Worm (Caenorhabditis elegans) whole organism, L2 larva: ENCODE results near the gene F54E7.6.
A peak's percentile ranks its signal among the peaks of the same experiment; 100 is the strongest.

ENCODE experiments used
- C34F6.9 ChIP-seq: fragments of 150-350 bp; optimal IDR thresholded peaks from 2 replicates; lab custom pipeline; 2014; ENCODE audit warnings: missing biosample characterization, missing genetic modification characterization
- F13H6.1 ChIP-seq: sonication (generic microtip); optimal IDR thresholded peaks from 2 replicates; lab custom pipeline; 2016; ENCODE audit warnings: missing genetic modification characterization, missing compliant biosample characterization
- Y55F3AM.14 ChIP-seq: fragments of 200-800 bp; sonication (Bioruptor generic); optimal IDR thresholded peaks from 2 replicates; lab custom pipeline; 2018; ENCODE audit warnings: mild to moderate bottlenecking, missing genetic modification characterization, missing compliant biosample characterization
- ZK546.5 ChIP-seq: sonication (generic microtip); optimal IDR thresholded peaks from 2 replicates; lab custom pipeline; 2017; ENCODE audit warnings: missing biosample characterization, missing genetic modification characterization
- ama-1 ChIP-seq: fragments of 150-350 bp; optimal IDR thresholded peaks from 2 replicates; lab custom pipeline; 2018; ENCODE audit warnings: inconsistent platforms
- blmp-1 ChIP-seq: sonication (generic microtip); optimal IDR thresholded peaks from 2 replicates; lab custom pipeline; 2017; ENCODE audit warnings: missing genetic modification characterization, mild to moderate bottlenecking, missing compliant biosample characterization, antibody characterized with exemption, moderate library complexity; ENCODE audit not compliant: insufficient read depth
- crh-2 ChIP-seq: sonication (generic microtip); optimal IDR thresholded peaks from 2 replicates; lab custom pipeline; 2017; ENCODE audit warnings: missing biosample characterization, missing genetic modification characterization
- dmd-4 ChIP-seq: sonication (generic microtip); optimal IDR thresholded peaks from 2 replicates; lab custom pipeline; 2017; ENCODE audit warnings: missing biosample characterization, missing genetic modification characterization
- egl-27 ChIP-seq: sonication (generic microtip); optimal IDR thresholded peaks from 3 replicates; lab custom pipeline; 2017; ENCODE audit warnings: missing biosample characterization, missing genetic modification reagents, missing genetic modification characterization
- fos-1 ChIP-seq: fragments of 150-350 bp; optimal IDR thresholded peaks from 2 replicates; lab custom pipeline; 2014; ENCODE audit warnings: missing biosample characterization, missing genetic modification characterization
- lin-11 ChIP-seq: fragments of 150-350 bp; sonication (generic microtip); optimal IDR thresholded peaks from 2 replicates; lab custom pipeline; 2014; ENCODE audit warnings: missing biosample characterization, missing genetic modification characterization, inconsistent platforms, mixed read lengths
- lin-13 ChIP-seq: fragments of 150-350 bp; optimal IDR thresholded peaks from 2 replicates; lab custom pipeline; 2014; ENCODE audit warnings: missing biosample characterization, missing genetic modification reagents, missing genetic modification characterization
- lsy-2 ChIP-seq, 2 experiments: fragments of 150-350 bp in 1 of 2; sonication (generic microtip) in 1 of 2; optimal IDR thresholded peaks; 2 replicates each; lab custom pipeline; 2014 to 2017; ENCODE audit warnings: missing biosample characterization in 2 of 2, missing genetic modification characterization in 2 of 2
- mab-5 ChIP-seq: fragments of 150-350 bp; optimal IDR thresholded peaks from 2 replicates; lab custom pipeline; 2014; ENCODE audit warnings: missing biosample characterization, missing genetic modification characterization
- mdl-1 ChIP-seq, 2 experiments: fragments of 150-350 bp in 1 of 2; sonication (generic microtip) in 1 of 2; optimal IDR thresholded peaks; 2 replicates each; lab custom pipeline; 2017; ENCODE audit warnings: missing biosample characterization in 2 of 2, missing genetic modification characterization in 2 of 2
- nhr-10 ChIP-seq: sonication (generic microtip); optimal IDR thresholded peaks from 2 replicates; lab custom pipeline; 2017; ENCODE audit warnings: missing biosample characterization, missing genetic modification characterization
- nhr-129 ChIP-seq: fragments of 150-350 bp; optimal IDR thresholded peaks from 2 replicates; lab custom pipeline; 2014; ENCODE audit warnings: missing biosample characterization, missing genetic modification characterization
- nhr-21 ChIP-seq: fragments of 150-350 bp; optimal IDR thresholded peaks from 2 replicates; lab custom pipeline; 2014; ENCODE audit warnings: missing biosample characterization, missing genetic modification characterization
- nhr-23 ChIP-seq: fragments of 150-350 bp; optimal IDR thresholded peaks from 2 replicates; lab custom pipeline; 2014; ENCODE audit warnings: missing biosample characterization, missing genetic modification reagents, missing genetic modification characterization
- nhr-25 ChIP-seq: fragments of 150-350 bp; sonication (generic microtip); optimal IDR thresholded peaks from 3 replicates; lab custom pipeline; 2014; ENCODE audit warnings: missing biosample characterization, missing genetic modification characterization
- nhr-6 ChIP-seq: fragments of 150-350 bp; optimal IDR thresholded peaks from 2 replicates; lab custom pipeline; 2014; ENCODE audit warnings: missing biosample characterization, missing genetic modification characterization
- nhr-77 ChIP-seq: fragments of 150-350 bp; optimal IDR thresholded peaks from 2 replicates; lab custom pipeline; 2014; ENCODE audit warnings: missing biosample characterization, missing genetic modification characterization
- peb-1 ChIP-seq: fragments of 150-350 bp; optimal IDR thresholded peaks from 2 replicates; lab custom pipeline; 2014; ENCODE audit warnings: missing biosample characterization, missing genetic modification characterization
- sem-4 ChIP-seq: fragments of 150-350 bp; optimal IDR thresholded peaks from 2 replicates; lab custom pipeline; 2014; ENCODE audit warnings: missing biosample characterization, missing genetic modification reagents, missing genetic modification characterization
- skn-1 ChIP-seq: sonication (generic microtip); optimal IDR thresholded peaks from 2 replicates; lab custom pipeline; 2017; ENCODE audit warnings: missing biosample characterization, missing genetic modification characterization
- sma-3 ChIP-seq: sonication (generic microtip); optimal IDR thresholded peaks from 2 replicates; lab custom pipeline; 2016; ENCODE audit warnings: missing genetic modification reagents, missing genetic modification characterization, missing compliant biosample characterization
- sma-9 ChIP-seq, 2 experiments: fragments of 150-350 bp in 1 of 2; sonication (generic microtip) in 1 of 2; optimal IDR thresholded peaks; 2 replicates each; lab custom pipeline; 2014 to 2016; ENCODE audit warnings: missing genetic modification characterization in 2 of 2, mild to moderate bottlenecking in 1 of 2, missing biosample characterization in 1 of 2, missing compliant biosample characterization in 1 of 2, missing genetic modification reagents in 1 of 2, moderate library complexity in 1 of 2
- snpc-4 ChIP-seq: fragments of 150-350 bp; optimal IDR thresholded peaks from 2 replicates; lab custom pipeline; 2014; ENCODE audit warnings: missing biosample characterization, missing genetic modification characterization
- unc-39 ChIP-seq: fragments of 150-350 bp; optimal IDR thresholded peaks from 2 replicates; lab custom pipeline; 2014; ENCODE audit warnings: missing biosample characterization, missing genetic modification characterization
- unc-55 ChIP-seq: fragments of 150-350 bp; sonication (generic microtip); optimal IDR thresholded peaks from 3 replicates; lab custom pipeline; 2014; ENCODE audit warnings: missing biosample characterization, missing genetic modification reagents, missing genetic modification characterization
- unc-62 ChIP-seq: fragments of 150-350 bp; optimal IDR thresholded peaks from 2 replicates; lab custom pipeline; 2014; ENCODE audit warnings: missing biosample characterization, missing genetic modification reagents, missing genetic modification characterization
- zag-1 ChIP-seq: fragments of 150-350 bp; optimal IDR thresholded peaks from 2 replicates; lab custom pipeline; 2014; ENCODE audit warnings: missing biosample characterization, missing genetic modification characterization
- ztf-11 ChIP-seq: sonication (generic microtip); optimal IDR thresholded peaks from 2 replicates; lab custom pipeline; 2017; ENCODE audit warnings: missing biosample characterization, missing genetic modification characterization
- ztf-4 ChIP-seq: fragments of 150-350 bp; optimal IDR thresholded peaks from 2 replicates; lab custom pipeline; 2014; ENCODE audit warnings: missing biosample characterization, missing genetic modification characterization

The F54E7.6 gene

DNA sequence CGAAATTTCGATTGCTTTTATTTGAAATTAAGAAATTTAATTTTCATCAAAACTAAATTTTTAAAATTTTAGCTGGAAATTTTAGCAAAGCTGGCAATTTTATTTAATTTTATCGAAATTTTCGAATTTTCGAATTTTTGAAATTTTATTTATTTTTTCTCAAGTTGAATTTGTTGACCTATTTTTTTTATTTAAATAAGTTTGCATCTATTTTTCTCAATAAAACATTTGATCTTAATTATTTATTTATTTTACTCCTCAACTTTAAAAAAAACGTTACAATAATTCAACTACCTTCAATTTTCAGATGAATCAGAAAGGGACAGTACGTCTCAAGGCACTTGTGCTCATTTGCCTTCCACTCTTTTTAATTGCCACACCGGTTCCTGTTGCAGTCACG lies 36.0 kb downstream of the F54E7.6 start, which contains the start of gene daf-4:
TSS of gene daf-4 (plus strand) at position 301 of the 400 bp plus-strand sequence.
- no peak for TF ChIP-seq sem-4 (tag; lab: Kevin White, UChicago)
- no peak for TF ChIP-seq nhr-77
- no peak for TF ChIP-seq blmp-1 (tag; lab: Kevin White, UChicago)
- no peak for TF ChIP-seq ztf-4
- no peak for TF ChIP-seq egl-27

ce11 chrIII:5623418-5623817 lies 37.5 kb downstream of the F54E7.6 start:
- TF ChIP-seq ztf-11 (no peak), C34F6.9 (tag; lab: Kevin White, UChicago) (peak; percentile 54), lsy-2 (tag; optimal IDR thresholded peaks at IDR 0.05; lab: Kevin White, UChicago) (peak in 1 of 2 experiments; percentile 0), peb-1 (tag; lab: Kevin White, UChicago) (no peak), nhr-129 (peak; percentile 49), nhr-10 (tag; lab: Kevin White, UChicago) (no peak)

ce11 chrIII:5622232-5623009 lies 38.5 kb downstream of the F54E7.6 start:
- TF ChIP-seq sma-3 (GFP tag; lab: Kevin White, UChicago) (no peak), ZK546.5 (tag; lab: Kevin White, UChicago) (no peak), mdl-1 (tag; optimal IDR thresholded peaks at IDR 0.05; lab: Kevin White, UChicago) (no peak), dmd-4 (tag; lab: Kevin White, UChicago) (no peak), ztf-4 (peak; percentile 8), unc-55 (GFP tag; lab: Kevin White, UChicago) (peak; percentile 10)
- TF ChIP-seq, all 48 proteins: peak for 2

- TF ChIP-seq C34F6.9 (tag; lab: Kevin White, UChicago) (peak; percentile 93), zag-1 (tag; lab: Kevin White, UChicago) (peak; percentile 21), snpc-4 (peak; percentile 39), unc-62 (GFP tag; lab: Kevin White, UChicago) (no peak), nhr-25 (tag; lab: Kevin White, UChicago) (peak; percentile 44), sma-9 (GFP tag; optimal IDR thresholded peaks at IDR 0.05; lab: Kevin White, UChicago) (peak; percentile 82), sma-9 (tag; optimal IDR thresholded peaks at IDR 0.05; lab: Kevin White, UChicago) (no peak), peb-1 (tag; lab: Kevin White, UChicago) (no peak), sma-3 (GFP tag; lab: Kevin White, UChicago) (peak; percentile 41), F13H6.1 (tag; lab: Kevin White, UChicago) (peak; percentile 85), lsy-2 (tag; optimal IDR thresholded peaks at IDR 0.05; lab: Kevin White, UChicago) (peak; percentile 18 to 75), nhr-129 (peak; percentile 84), mab-5 (tag; lab: Kevin White, UChicago) (no peak), ama-1 (lab: Kevin White, UChicago) (no peak), nhr-6 (tag; lab: Kevin White, UChicago) (peak; percentile 56), fos-1 (tag; lab: Kevin White, UChicago) (peak; percentile 80), lin-13 (GFP tag; lab: Kevin White, UChicago) (peak; percentile 58), unc-55 (GFP tag; lab: Kevin White, UChicago) (peak; percentile 88), dmd-4 (tag; lab: Kevin White, UChicago) (no peak), Y55F3AM.14 (GFP tag; lab: Kevin White, UChicago) (peak; percentile 7), lin-11 (tag; lab: Kevin White, UChicago) (peak; percentile 73), nhr-23 (tag; lab: Kevin White, UChicago) (no peak), crh-2 (tag; lab: Kevin White, UChicago) (peak; percentile 85), ztf-4 (peak; percentile 66), blmp-1 (tag; lab: Kevin White, UChicago) (peak; percentile 78), unc-39 (tag; lab: Kevin White, UChicago) (no peak), mdl-1 (tag; optimal IDR thresholded peaks at IDR 0.05; lab: Kevin White, UChicago) (peak; percentile 29 to 75), sem-4 (tag; lab: Kevin White, UChicago) (peak; percentile 59), egl-27 (peak; percentile 74), skn-1 (no peak), nhr-21 (tag; lab: Kevin White, UChicago) (peak; percentile 58)
These were observed 39.6 kb downstream of the F54E7.6 start for ce11 chrIII:5621236-5621635.
